Fruit fly (Drosophila melanogaster) whole organism, embryonic: Measurements from ENCODE around the gene CG34300.

Experiments
- Atf-2 ChIP-seq: fragments of 200-800 bp; sonication (Bioruptor generic); optimal IDR thresholded peaks from 2 replicates; lab custom pipeline; 2016; ENCODE audit warnings: missing biosample characterization, missing genetic modification characterization
- Atf6 ChIP-seq: fragments of 200-800 bp; sonication (Bioruptor generic); IDR thresholded peaks from 2 replicates; pipeline ENCODE4 v1.3.6; 2022; ENCODE audit warnings: missing biosample characterization, missing genetic modification characterization
- Blimp-1 ChIP-seq: fragments of 200-800 bp; sonication (Bioruptor generic); optimal IDR thresholded peaks from 3 replicates; lab custom pipeline; 2018; ENCODE audit warnings: missing biosample characterization, missing genetic modification characterization, mild to moderate bottlenecking, moderate library complexity, missing genetic modification reagents
- CG10209 ChIP-seq: fragments of 200-800 bp; sonication (Bioruptor generic); optimal IDR thresholded peaks from 3 replicates; lab custom pipeline; 2017; ENCODE audit warnings: missing biosample characterization, mild to moderate bottlenecking, missing genetic modification characterization, missing genetic modification reagents
- CG10543 ChIP-seq: fragments of 200-800 bp; sonication (Bioruptor generic); optimal IDR thresholded peaks from 3 replicates; lab custom pipeline; 2017; ENCODE audit warnings: missing biosample characterization, mild to moderate bottlenecking, missing genetic modification characterization, moderate library complexity
- CG10565 ChIP-seq: fragments of 200-800 bp; sonication (Bioruptor generic); optimal IDR thresholded peaks from 3 replicates; lab custom pipeline; 2016; ENCODE audit warnings: missing biosample characterization, mild to moderate bottlenecking, missing genetic modification characterization
- CG11398 ChIP-seq: fragments of 200-800 bp; sonication (Bioruptor generic); optimal IDR thresholded peaks from 2 replicates; lab custom pipeline; 2016; ENCODE audit warnings: missing biosample characterization, missing genetic modification characterization
- CG12659 ChIP-seq: fragments of 200-800 bp; sonication (Bioruptor generic); optimal IDR thresholded peaks from 3 replicates; lab custom pipeline; 2017; ENCODE audit warnings: mild to moderate bottlenecking, missing biosample characterization, missing genetic modification reagents, missing genetic modification characterization
- CG14710 ChIP-seq: fragments of 200-800 bp; sonication (Bioruptor generic); optimal IDR thresholded peaks from 3 replicates; lab custom pipeline; 2019; ENCODE audit warnings: missing biosample characterization, mild to moderate bottlenecking, missing genetic modification characterization, moderate library complexity
- CG15514 ChIP-seq: fragments of 200-800 bp; sonication (Bioruptor generic); optimal IDR thresholded peaks from 3 replicates; lab custom pipeline; 2017; ENCODE audit warnings: missing biosample characterization, missing genetic modification characterization, mild to moderate bottlenecking, moderate library complexity, missing genetic modification reagents
- CG15696 ChIP-seq: fragments of 200-800 bp; sonication (Bioruptor generic); optimal IDR thresholded peaks from 2 replicates; lab custom pipeline; 2019; ENCODE audit warnings: missing biosample characterization, mild to moderate bottlenecking, missing genetic modification characterization, moderate library complexity
- CG16815 ChIP-seq: fragments of 200-800 bp; sonication (Bioruptor generic); optimal IDR thresholded peaks from 3 replicates; lab custom pipeline; 2017; ENCODE audit warnings: missing biosample characterization, mild to moderate bottlenecking, missing genetic modification characterization
- CG18764 ChIP-seq: fragments of 200-800 bp; sonication (Bioruptor generic); optimal IDR thresholded peaks from 3 replicates; lab custom pipeline; 2016; ENCODE audit warnings: missing biosample characterization, missing genetic modification characterization
- CG4404 ChIP-seq: fragments of 200-800 bp; sonication (Bioruptor generic); IDR thresholded peaks from 2 replicates; pipeline ENCODE4 v1.3.6; 2022; ENCODE audit warnings: missing biosample characterization, missing genetic modification characterization
- CG4424 ChIP-seq: fragments of 200-800 bp; sonication (Bioruptor generic); optimal IDR thresholded peaks from 3 replicates; lab custom pipeline; 2016; ENCODE audit warnings: missing biosample characterization, missing genetic modification characterization
- CG4854 ChIP-seq: fragments of 200-800 bp; sonication (Bioruptor generic); optimal IDR thresholded peaks from 2 replicates; lab custom pipeline; 2016; ENCODE audit warnings: missing biosample characterization, missing genetic modification characterization, inconsistent platforms
- CG6654 ChIP-seq: fragments of 200-800 bp; sonication (Bioruptor generic); optimal IDR thresholded peaks from 2 replicates; lab custom pipeline; 2017; ENCODE audit warnings: missing biosample characterization, mild to moderate bottlenecking, missing genetic modification characterization
- CG8388 ChIP-seq: fragments of 200-800 bp; sonication (Bioruptor generic); optimal IDR thresholded peaks from 2 replicates; lab custom pipeline; 2019; ENCODE audit warnings: missing biosample characterization, mild to moderate bottlenecking, missing genetic modification characterization, moderate library complexity
- CG8478 ChIP-seq: fragments of >200 bp; optimal IDR thresholded peaks from 2 replicates; lab custom pipeline; 2018
- CG9437 ChIP-seq: fragments of 200-800 bp; sonication (Bioruptor generic); optimal IDR thresholded peaks from 2 replicates; lab custom pipeline; 2018; ENCODE audit warnings: missing biosample characterization, mild to moderate bottlenecking, missing genetic modification characterization
- CTCF ChIP-seq: fragments of 200-800 bp; sonication (Bioruptor generic); optimal IDR thresholded peaks from 2 replicates; lab custom pipeline; 2017; ENCODE audit warnings: missing biosample characterization, mild to moderate bottlenecking, missing genetic modification characterization, moderate library complexity
- CkIIα-i1 ChIP-seq: fragments of 200-800 bp; sonication (Bioruptor generic); IDR thresholded peaks from 2 replicates; pipeline ENCODE4 v1.3.6; 2022; ENCODE audit warnings: missing biosample characterization, missing genetic modification characterization
- Drgx ChIP-seq: fragments of 200-800 bp; sonication (Bioruptor generic); IDR thresholded peaks from 2 replicates; pipeline ENCODE4 v1.3.6; 2022; ENCODE audit warnings: missing biosample characterization, missing genetic modification characterization
- Gug ChIP-seq: fragments of 200-800 bp; sonication (Bioruptor generic); IDR thresholded peaks from 4 replicates; pipeline ENCODE4 v1.3.6; 2022; ENCODE audit warnings: missing biosample characterization, missing genetic modification characterization
- HLHmδ ChIP-seq: fragments of 200-800 bp; sonication (Bioruptor generic); optimal IDR thresholded peaks from 2 replicates; lab custom pipeline; 2018; ENCODE audit warnings: missing biosample characterization, mild to moderate bottlenecking, missing genetic modification characterization, moderate library complexity
- Hand ChIP-seq: fragments of 200-800 bp; sonication (Bioruptor generic); optimal IDR thresholded peaks from 2 replicates; lab custom pipeline; 2017; ENCODE audit warnings: mild to moderate bottlenecking, missing biosample characterization, missing genetic modification reagents, missing genetic modification characterization
- HmgZ ChIP-seq: fragments of 200-800 bp; sonication (Bioruptor generic); optimal IDR thresholded peaks from 2 replicates; lab custom pipeline; 2018; ENCODE audit warnings: missing biosample characterization, mild to moderate bottlenecking, missing genetic modification characterization
- Hmr ChIP-seq: fragments of 200-800 bp; sonication (Bioruptor generic); optimal IDR thresholded peaks from 3 replicates; lab custom pipeline; 2017; ENCODE audit warnings: mild to moderate bottlenecking, missing biosample characterization, missing genetic modification reagents, missing genetic modification characterization
- Hr39 ChIP-seq: fragments of >200 bp; optimal IDR thresholded peaks from 2 replicates; lab custom pipeline; 2017
- Lpt ChIP-seq: fragments of >200 bp; optimal IDR thresholded peaks from 2 replicates; lab custom pipeline; 2018; ENCODE audit warnings: missing biosample characterization, missing genetic modification characterization
- Spps ChIP-seq: fragments of 200-800 bp; sonication (Bioruptor generic); optimal IDR thresholded peaks from 2 replicates; lab custom pipeline; 2018; ENCODE audit warnings: missing biosample characterization, mild to moderate bottlenecking, missing genetic modification characterization
- Sry-β ChIP-seq: fragments of 200-800 bp; sonication (Bioruptor generic); optimal IDR thresholded peaks from 2 replicates; lab custom pipeline; 2018; ENCODE audit warnings: missing biosample characterization, mild to moderate bottlenecking, missing genetic modification characterization, moderate library complexity
- Sry-δ ChIP-seq: fragments of 200-800 bp; sonication (Bioruptor generic); optimal IDR thresholded peaks from 2 replicates; lab custom pipeline; 2016; ENCODE audit warnings: missing biosample characterization, missing genetic modification characterization
- ac ChIP-seq: fragments of 200-800 bp; sonication (Bioruptor generic); optimal IDR thresholded peaks from 3 replicates; lab custom pipeline; 2017; ENCODE audit warnings: missing biosample characterization, mild to moderate bottlenecking, missing genetic modification characterization
- aop ChIP-seq: fragments of 200-800 bp; sonication (Bioruptor generic); IDR thresholded peaks from 2 replicates; pipeline ENCODE4 v1.3.6; 2022; ENCODE audit warnings: missing biosample characterization, missing genetic modification characterization
- ash1 ChIP-seq: fragments of 200-800 bp; sonication (Bioruptor generic); optimal IDR thresholded peaks from 2 replicates; lab custom pipeline; 2018; ENCODE audit warnings: missing biosample characterization, mild to moderate bottlenecking, missing genetic modification characterization
- az2 ChIP-seq: fragments of 200-800 bp; sonication (Bioruptor generic); optimal IDR thresholded peaks from 3 replicates; lab custom pipeline; 2016; ENCODE audit warnings: missing biosample characterization, missing genetic modification characterization
- bigmax ChIP-seq: fragments of 200-800 bp; sonication (Bioruptor generic); optimal IDR thresholded peaks from 2 replicates; lab custom pipeline; 2018; ENCODE audit warnings: missing biosample characterization, mild to moderate bottlenecking, missing genetic modification characterization
- caup ChIP-seq: fragments of 200-800 bp; sonication (Bioruptor generic); optimal IDR thresholded peaks from 3 replicates; lab custom pipeline; 2017; ENCODE audit warnings: missing biosample characterization, mild to moderate bottlenecking, missing genetic modification characterization, moderate library complexity; ENCODE audit not compliant: severe bottlenecking
- dpn ChIP-seq, 2 experiments: fragments of 200-800 bp; sonication (Bioruptor generic); optimal IDR thresholded peaks; 3 replicates each; lab custom pipeline; 2016; ENCODE audit warnings: missing biosample characterization in 2 of 2, missing genetic modification characterization in 2 of 2
- fd96Cb ChIP-seq: fragments of 200-800 bp; sonication (Bioruptor generic); optimal IDR thresholded peaks from 2 replicates; lab custom pipeline; 2018; ENCODE audit warnings: missing biosample characterization, mild to moderate bottlenecking, missing genetic modification characterization, moderate library complexity
- gfzf ChIP-seq: fragments of 200-800 bp; sonication (Bioruptor generic); optimal IDR thresholded peaks from 2 replicates; lab custom pipeline; 2016; ENCODE audit warnings: missing biosample characterization, mild to moderate bottlenecking, missing genetic modification characterization, moderate library complexity
- hkb ChIP-seq, 2 experiments: fragments of 200-800 bp in 1 of 2; fragments of >200 bp in 1 of 2; sonication (Bioruptor generic) in 1 of 2; IDR thresholded peaks in 1 of 2; optimal IDR thresholded peaks in 1 of 2; 2 replicates each; pipeline versions ENCODE4 v1.3.6 to Lab custom; 2017 to 2022; ENCODE audit warnings: missing biosample characterization in 1 of 2, missing genetic modification characterization in 1 of 2
- lab ChIP-seq: fragments of 200-800 bp; sonication (Bioruptor generic); optimal IDR thresholded peaks from 3 replicates; lab custom pipeline; 2017; ENCODE audit warnings: missing biosample characterization, missing genetic modification characterization, mild to moderate bottlenecking, moderate library complexity, missing genetic modification reagents
- mld ChIP-seq: fragments of 200-800 bp; sonication (Bioruptor generic); IDR thresholded peaks from 3 replicates; pipeline ENCODE4 v1.3.6; 2022; ENCODE audit warnings: missing biosample characterization, missing genetic modification characterization; ENCODE audit not compliant: partially characterized antibody
- nau ChIP-seq: fragments of 200-800 bp; sonication (Bioruptor generic); optimal IDR thresholded peaks from 3 replicates; lab custom pipeline; 2017; ENCODE audit warnings: missing biosample characterization, mild to moderate bottlenecking, missing genetic modification characterization, missing genetic modification reagents
- pho ChIP-seq: fragments of 200-800 bp; sonication (Bioruptor generic); optimal IDR thresholded peaks from 2 replicates; lab custom pipeline; 2016; ENCODE audit warnings: missing biosample characterization, missing genetic modification characterization
- pita ChIP-seq: fragments of 200-800 bp; sonication (Bioruptor generic); optimal IDR thresholded peaks from 2 replicates; lab custom pipeline; 2017; ENCODE audit warnings: missing biosample characterization, mild to moderate bottlenecking, missing genetic modification characterization
- sisA ChIP-seq: fragments of 200-800 bp; sonication (Bioruptor generic); IDR thresholded peaks from 2 replicates; pipeline ENCODE4 v1.3.6; 2022; ENCODE audit warnings: missing biosample characterization, missing genetic modification characterization
- tll ChIP-seq, 2 experiments: fragments of 200-800 bp in 1 of 2; fragments of >200 bp in 1 of 2; sonication (Bioruptor generic) in 1 of 2; optimal IDR thresholded peaks; 2 replicates each; lab custom pipeline; 2017 to 2019; ENCODE audit warnings: missing biosample characterization in 2 of 2, missing genetic modification characterization in 2 of 2, mild to moderate bottlenecking in 1 of 2, moderate library complexity in 1 of 2
- yki ChIP-seq: fragments of >200 bp; optimal IDR thresholded peaks from 3 replicates; lab custom pipeline; 2018

The CG34300 gene

dm6 chr3R:30296035-30296434, 10.4 kb downstream of the CG34300 start (continued):
- TF ChIP-seq CG4404 (peak; percentile 79), Hmr (GFP tag; lab: Kevin White, UChicago) (peak; percentile 74), aop (no peak), ac (GFP tag; lab: Kevin White, UChicago) (peak; percentile 53), Atf-2 (GFP tag; lab: Kevin White, UChicago) (peak; percentile 56), CG8388 (GFP tag; lab: Kevin White, UChicago) (peak; percentile 83), az2 (GFP tag; lab: Kevin White, UChicago) (peak; percentile 80), CG4854 (GFP tag; lab: Kevin White, UChicago) (peak; percentile 22), CG18764 (peak; percentile 77), Lpt (GFP tag; lab: Kevin White, UChicago) (no peak), Hand (GFP tag; lab: Kevin White, UChicago) (no peak), CG11398 (GFP tag; lab: Kevin White, UChicago) (no peak), sisA (peak; percentile 89), yki (lab: Kevin White, UChicago) (no peak), gfzf (GFP tag; lab: Kevin White, UChicago) (no peak), CG14710 (tag; lab: Kevin White, UChicago) (peak; percentile 68), CkIIα-i1 (GFP tag; lab: Robert Waterston, UW) (peak; percentile 59; the same call in 1 of the 2 replicates), CG16815 (GFP tag; lab: Kevin White, UChicago) (peak; percentile 63), CG8478 (lab: Kevin White, UChicago) (no peak), Gug (GFP tag; lab: Robert Waterston, UW) (peak; percentile 61; the same call in 3 of the 4 replicates), nau (peak; percentile 53), Drgx (GFP tag; lab: Robert Waterston, UW) (peak; percentile 98), Atf6 (GFP tag; lab: Robert Waterston, UW) (peak; percentile 49; the same call in 1 of the 2 replicates), CG9437 (GFP tag; lab: Kevin White, UChicago) (peak; percentile 68), Sry-β (GFP tag; lab: Kevin White, UChicago) (no peak), fd96Cb (tag; lab: Kevin White, UChicago) (peak; percentile 80), pho (no peak), bigmax (no peak), pita (GFP tag; lab: Kevin White, UChicago) (no peak), Hr39 (lab: Kevin White, UChicago) (no peak), CG6654 (GFP tag; lab: Kevin White, UChicago) (peak; percentile 61), CG10209 (GFP tag; lab: Kevin White, UChicago) (peak; percentile 81), dpn (GFP tag; optimal IDR thresholded peaks at IDR 0.05; lab: Kevin White, UChicago) (peak; percentile 53 to 87), hkb (optimal IDR thresholded peaks at IDR 0.05; lab: Kevin White, UChicago) (no peak), hkb (GFP tag; IDR thresholded peaks at IDR 0.05; lab: Robert Waterston, UW) (peak; percentile 93), lab (GFP tag; lab: Kevin White, UChicago) (peak; percentile 84), Blimp-1 (GFP tag; lab: Kevin White, UChicago) (peak; percentile 79), HmgZ (peak; percentile 50), caup (GFP tag; lab: Kevin White, UChicago) (peak; percentile 69), CG12659 (GFP tag; lab: Kevin White, UChicago) (peak; percentile 66), CTCF (peak; percentile 50), Spps (tag; lab: Kevin White, UChicago) (peak; percentile 51), HLHmδ (no peak), CG15696 (peak; percentile 31), CG15514 (GFP tag; lab: Kevin White, UChicago) (peak; percentile 36), CG4424 (GFP tag; lab: Kevin White, UChicago) (peak; percentile 63), tll (GFP tag; optimal IDR thresholded peaks at IDR 0.05; lab: Kevin White, UChicago) (no peak), CG10543 (GFP tag; lab: Kevin White, UChicago) (no peak), Sry-δ (no peak), mld (GFP tag; lab: Robert Waterston, UW) (no peak), ash1 (no peak), CG10565 (GFP tag; lab: Kevin White, UChicago) (no peak)
